Worm (Caenorhabditis elegans) whole organism, L1 larva: ENCODE measurements around the gene ZC487.1.

Experiments used
- aly-2 ChIP-seq: fragments of 150-350 bp; optimal IDR thresholded peaks from 2 replicates; lab custom pipeline; 2014; ENCODE audit warnings: missing biosample characterization, missing genetic modification characterization
- ama-1 ChIP-seq: fragments of 150-350 bp; optimal IDR thresholded peaks from 2 replicates; lab custom pipeline; 2014
- dsc-1 ChIP-seq: sonication (generic microtip); optimal IDR thresholded peaks from 2 replicates; lab custom pipeline; 2016; ENCODE audit warnings: mild to moderate bottlenecking, missing genetic modification characterization, missing compliant biosample characterization
- egl-27 ChIP-seq, 2 experiments: fragments of 150-350 bp in 1 of 2; sonication (generic microtip); optimal IDR thresholded peaks; 3 replicates each; lab custom pipeline; 2017 to 2018; ENCODE audit warnings: missing biosample characterization in 2 of 2, missing genetic modification characterization in 2 of 2, missing genetic modification reagents in 2 of 2
- elt-3 ChIP-seq, 6 experiments: fragments of 150-350 bp in 1 of 6; sonication (generic microtip); optimal IDR thresholded peaks; 2 replicates each; lab custom pipeline; 2017 to 2018; ENCODE audit warnings: missing biosample characterization in 6 of 6, missing genetic modification characterization in 6 of 6, inconsistent platforms in 1 of 6
- mdl-1 ChIP-seq, 2 experiments: fragments of 150-350 bp; optimal IDR thresholded peaks; 2 replicates each; lab custom pipeline; 2014 to 2017; ENCODE audit warnings: missing biosample characterization in 2 of 2, missing genetic modification characterization in 2 of 2, inconsistent platforms in 1 of 2
- tlp-1 ChIP-seq: fragments of 150-350 bp; optimal IDR thresholded peaks from 2 replicates; lab custom pipeline; 2014; ENCODE audit warnings: missing biosample characterization, missing genetic modification characterization
- ztf-11 ChIP-seq, 2 experiments: sonication (generic microtip); optimal IDR thresholded peaks; 2 replicates each; lab custom pipeline; 2016 to 2017; ENCODE audit warnings: missing genetic modification characterization in 2 of 2, missing biosample characterization in 1 of 2, missing compliant biosample characterization in 1 of 2
- ztf-4 ChIP-seq: fragments of 150-350 bp; optimal IDR thresholded peaks from 2 replicates; lab custom pipeline; 2014; ENCODE audit warnings: missing biosample characterization, missing genetic modification characterization

DNA sequence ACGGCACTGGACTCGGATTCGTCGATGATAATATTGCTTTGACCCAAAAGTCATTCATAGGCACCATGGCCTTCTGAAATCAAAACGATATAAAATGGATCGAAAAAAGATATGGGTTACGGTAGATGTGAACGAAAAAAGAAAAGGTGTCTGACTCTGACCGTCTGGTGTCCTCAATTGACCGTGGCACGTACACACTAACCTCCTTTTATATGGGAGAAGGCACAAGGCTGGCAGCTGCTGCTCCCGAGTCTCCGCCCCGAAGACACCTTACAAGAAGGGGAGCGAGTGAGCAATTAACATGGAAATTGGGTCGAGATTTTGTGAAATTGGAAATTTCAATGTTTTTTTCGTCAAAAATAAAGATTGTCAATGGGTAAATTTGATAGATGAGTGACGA, 45.8 kb upstream of the ZC487.1 start, which contains the start of gene egl-46:
- TF ChIP-seq tlp-1 (tag; lab: Kevin White, UChicago) (no peak), dsc-1 (tag; lab: Kevin White, UChicago) (no peak), aly-2 (tag; lab: Kevin White, UChicago) (no peak), ztf-4 (no peak), elt-3 (tag; optimal IDR thresholded peaks at IDR 0.05; lab: Kevin White, UChicago) (no peak), egl-27 (tag; optimal IDR thresholded peaks at IDR 0.05; lab: Kevin White, UChicago) (no peak), ztf-11 (tag; optimal IDR thresholded peaks at IDR 0.05; lab: Kevin White, UChicago) (no peak), mdl-1 (tag; optimal IDR thresholded peaks at IDR 0.05; lab: Kevin White, UChicago) (no peak), ama-1 (lab: Kevin White, UChicago) (no peak)
